Worm (Caenorhabditis elegans): ENCODE measurements around the gene C24D10.5.
A peak's percentile ranks its signal among the peaks of the same experiment; 100 is the strongest.

DNA sequence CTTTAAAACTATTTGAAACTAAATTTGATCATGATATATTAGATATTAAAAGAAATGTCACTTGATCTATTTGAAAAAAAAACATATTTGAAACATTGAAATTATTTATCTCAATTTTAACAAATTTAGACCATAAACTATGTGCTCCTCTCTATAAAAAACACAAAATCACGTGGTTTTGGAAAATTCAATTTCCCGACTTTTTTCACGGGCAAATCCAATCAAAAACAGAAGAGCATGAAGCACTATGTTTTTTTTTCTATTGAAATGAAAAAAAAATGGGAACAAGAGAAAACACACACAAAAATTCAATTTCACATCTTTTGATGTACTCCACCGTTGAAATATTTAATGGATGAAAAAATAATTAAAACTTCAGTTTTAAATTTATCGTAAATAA lies 10.7 kb upstream of the C24D10.5 start:
- TF ChIP-seq F10B5.3 (tag; optimal IDR thresholded peaks at IDR 0.05) (no peak), lir-3 (tag; optimal IDR thresholded peaks at IDR 0.05) (no peak), nhr-10 (tag; optimal IDR thresholded peaks at IDR 0.05) (no peak), ceh-32 (tag; optimal IDR thresholded peaks at IDR 0.05; ENCODE audit: poor library complexity) (no peak), fkh-10 (GFP tag; optimal IDR thresholded peaks at IDR 0.05) (peak; percentile 51), mes-2 (tag; optimal IDR thresholded peaks at IDR 0.05; ENCODE audit: poor library complexity, severe bottlenecking) (no peak), php-3 (GFP tag; IDR thresholded peaks at IDR 0.05) (no peak), nhr-28 (tag; optimal IDR thresholded peaks at IDR 0.05) (no peak), ceh-20 (GFP tag; IDR thresholded peaks at IDR 0.05) (no peak)
